Fruit fly (Drosophila melanogaster) whole organism, adult: ENCODE measurements around the gene CG7739.

ENCODE experiments used
- CG11617 ChIP-seq: fragments of 200-800 bp; sonication (Bioruptor generic); optimal IDR thresholded peaks from 2 replicates; lab custom pipeline; 2017; ENCODE audit warnings: mild to moderate bottlenecking, missing biosample characterization, missing genetic modification reagents, missing genetic modification characterization
- CG12768 ChIP-seq: fragments of 200-800 bp; sonication (Bioruptor generic); optimal IDR thresholded peaks from 2 replicates; lab custom pipeline; 2017; ENCODE audit warnings: missing biosample characterization, missing genetic modification characterization, mild to moderate bottlenecking, moderate library complexity, missing genetic modification reagents
- CG14711 ChIP-seq: fragments of 200-800 bp; sonication (Bioruptor generic); optimal IDR thresholded peaks from 2 replicates; lab custom pipeline; 2018; ENCODE audit warnings: missing biosample characterization, mild to moderate bottlenecking, missing genetic modification characterization, moderate library complexity
- CG1620 ChIP-seq: fragments of 200-800 bp; sonication (Bioruptor generic); optimal IDR thresholded peaks from 2 replicates; lab custom pipeline; 2016; ENCODE audit warnings: missing biosample characterization, missing genetic modification characterization
- CG33017 ChIP-seq: fragments of 200-800 bp; sonication (Bioruptor generic); optimal IDR thresholded peaks from 2 replicates; lab custom pipeline; 2018; ENCODE audit warnings: missing biosample characterization, mild to moderate bottlenecking, missing genetic modification characterization, moderate library complexity
- CG5204 ChIP-seq: fragments of 200-800 bp; sonication (Bioruptor generic); optimal IDR thresholded peaks from 2 replicates; lab custom pipeline; 2016; ENCODE audit warnings: missing biosample characterization, missing genetic modification characterization
- CG7045 ChIP-seq: fragments of 200-800 bp; sonication (Bioruptor generic); optimal IDR thresholded peaks from 2 replicates; lab custom pipeline; 2017; ENCODE audit warnings: missing biosample characterization, mild to moderate bottlenecking, missing genetic modification characterization
- CG7101 ChIP-seq: fragments of 200-800 bp; sonication (Bioruptor generic); optimal IDR thresholded peaks from 2 replicates; lab custom pipeline; 2018; ENCODE audit warnings: missing biosample characterization, mild to moderate bottlenecking, missing genetic modification characterization, moderate library complexity
- Clk ChIP-seq: fragments of 200-800 bp; sonication (Bioruptor generic); optimal IDR thresholded peaks from 2 replicates; lab custom pipeline; 2017; ENCODE audit warnings: missing biosample characterization, missing genetic modification characterization
- Crg-1 ChIP-seq: fragments of 200-800 bp; sonication (Bioruptor generic); optimal IDR thresholded peaks from 2 replicates; lab custom pipeline; 2016; ENCODE audit warnings: missing biosample characterization, missing genetic modification characterization
- Hr96 ChIP-seq: fragments of 200-800 bp; sonication (Bioruptor generic); optimal IDR thresholded peaks from 2 replicates; lab custom pipeline; 2016; ENCODE audit warnings: missing biosample characterization, missing genetic modification characterization
- Mnt ChIP-seq: fragments of 200-800 bp; sonication (Bioruptor generic); optimal IDR thresholded peaks from 2 replicates; lab custom pipeline; 2016; ENCODE audit warnings: missing biosample characterization, mild to moderate bottlenecking, missing genetic modification characterization
- bab1 ChIP-seq: fragments of 200-800 bp; sonication (Bioruptor generic); optimal IDR thresholded peaks from 3 replicates; lab custom pipeline; 2019; ENCODE audit warnings: missing biosample characterization, mild to moderate bottlenecking, missing genetic modification characterization, moderate library complexity
- cic ChIP-seq: fragments of 200-800 bp; sonication (Bioruptor generic); optimal IDR thresholded peaks from 2 replicates; lab custom pipeline; 2017; ENCODE audit warnings: missing biosample characterization, mild to moderate bottlenecking, missing genetic modification characterization, moderate library complexity
- cnc ChIP-seq, 2 experiments: fragments of >200 bp; optimal IDR thresholded peaks; 2 replicates each; lab custom pipeline; 2017
- kay ChIP-seq: fragments of 200-800 bp; sonication (Bioruptor generic); peaks from one replicate; lab custom pipeline; 2016; ENCODE audit warnings: missing biosample characterization, missing genetic modification characterization, borderline replicate concordance
- ovo ChIP-seq: fragments of 200-800 bp; sonication (Bioruptor generic); optimal IDR thresholded peaks from 2 replicates; lab custom pipeline; 2016; ENCODE audit warnings: missing biosample characterization, missing genetic modification characterization
- pad ChIP-seq: fragments of 200-800 bp; sonication (Bioruptor generic); optimal IDR thresholded peaks from 3 replicates; lab custom pipeline; 2017; ENCODE audit warnings: missing biosample characterization, missing genetic modification characterization, mild to moderate bottlenecking, moderate library complexity, missing genetic modification reagents
- tj ChIP-seq: fragments of 200-800 bp; sonication (Bioruptor generic); optimal IDR thresholded peaks from 3 replicates; lab custom pipeline; 2017; ENCODE audit warnings: missing biosample characterization, mild to moderate bottlenecking, missing genetic modification characterization, moderate library complexity
- toe ChIP-seq: fragments of 200-800 bp; sonication (Bioruptor generic); optimal IDR thresholded peaks from 2 replicates; lab custom pipeline; 2016; ENCODE audit warnings: missing biosample characterization, missing genetic modification characterization

CG7739 gene

dm6 chr3L:15588514-15589138 is 25.8 kb upstream of the CG7739 start, which contains the start of gene RhoGAP71E:
Gene RhoGAP71E (plus strand): TSS chr3L:15588860.
- TF ChIP-seq CG7045 (GFP tag; lab: Kevin White, UChicago) (no peak), CG33017 (peak; percentile 54), ovo (GFP tag; lab: Kevin White, UChicago) (no peak), Hr96 (no peak), tj (no peak), cic (GFP tag; lab: Kevin White, UChicago) (peak; percentile 1), CG5204 (GFP tag; lab: Kevin White, UChicago) (no peak), Mnt (GFP tag; lab: Kevin White, UChicago) (peak; percentile 69), Clk (GFP tag; lab: Kevin White, UChicago) (peak; percentile 16), CG12768 (GFP tag; lab: Kevin White, UChicago) (peak; percentile 41), CG11617 (GFP tag; lab: Kevin White, UChicago) (no peak), CG7101 (tag; lab: Kevin White, UChicago) (peak; percentile 61), CG14711 (tag; lab: Kevin White, UChicago) (peak; percentile 31), kay (peak; percentile 80), pad (GFP tag; lab: Kevin White, UChicago) (peak; percentile 2), toe (GFP tag; lab: Kevin White, UChicago) (peak; percentile 18), bab1 (GFP tag; lab: Kevin White, UChicago) (peak; percentile 74), Crg-1 (GFP tag; lab: Kevin White, UChicago) (peak; percentile 62), CG1620 (peak; percentile 41), cnc (optimal IDR thresholded peaks at IDR 0.05; lab: Kevin White, UChicago) (no peak)

dm6 chr3L:15587445-15588381 is 24.8 kb upstream of the CG7739 start, which contains the start of gene CG7656:
Gene CG7656 (minus strand): TSS chr3L:15588175.
- TF ChIP-seq CG11617 (GFP tag; lab: Kevin White, UChicago) (peak; percentile 17), cic (GFP tag; lab: Kevin White, UChicago) (peak; percentile 61), pad (GFP tag; lab: Kevin White, UChicago) (no peak), Crg-1 (GFP tag; lab: Kevin White, UChicago) (peak; percentile 41), CG12768 (GFP tag; lab: Kevin White, UChicago) (peak; percentile 5), CG7101 (tag; lab: Kevin White, UChicago) (peak; percentile 41), kay (no peak), tj (peak; percentile 35), CG5204 (GFP tag; lab: Kevin White, UChicago) (no peak), Hr96 (no peak), toe (GFP tag; lab: Kevin White, UChicago) (peak; percentile 82), CG14711 (tag; lab: Kevin White, UChicago) (peak; percentile 43), ovo (GFP tag; lab: Kevin White, UChicago) (no peak), Clk (GFP tag; lab: Kevin White, UChicago) (no peak), Mnt (GFP tag; lab: Kevin White, UChicago) (peak; percentile 68), CG33017 (no peak), CG7045 (GFP tag; lab: Kevin White, UChicago) (no peak), bab1 (GFP tag; lab: Kevin White, UChicago) (peak; percentile 53), CG1620 (peak; percentile 72), cnc (optimal IDR thresholded peaks at IDR 0.05; lab: Kevin White, UChicago) (no peak)

- TF ChIP-seq bab1 (GFP tag; lab: Kevin White, UChicago) (peak; percentile 37), tj (no peak), Mnt (GFP tag; lab: Kevin White, UChicago) (peak; percentile 1), CG12768 (GFP tag; lab: Kevin White, UChicago) (no peak)
Measured at dm6 chr3L:15583504-15583903, 20.6 kb upstream of the CG7739 start, which contains the start of gene AIMP2. Gene AIMP2 (plus strand): TSS chr3L:15583638.

- peak; percentile 92 for TF ChIP-seq CG14711 (tag; lab: Kevin White, UChicago)
- TF ChIP-seq pad (GFP tag; lab: Kevin White, UChicago), result peak; percentile 69
- TF ChIP-seq ovo (GFP tag; lab: Kevin White, UChicago), result no peak
- TF ChIP-seq Mnt (GFP tag; lab: Kevin White, UChicago), result peak; percentile 100
- no peak for TF ChIP-seq CG5204 (GFP tag; lab: Kevin White, UChicago)
- TF ChIP-seq bab1 (GFP tag; lab: Kevin White, UChicago), result peak; percentile 91
- peak; percentile 78 for TF ChIP-seq Clk (GFP tag; lab: Kevin White, UChicago)
- TF ChIP-seq Hr96, result no peak
- TF ChIP-seq toe (GFP tag; lab: Kevin White, UChicago), result no peak
- TF ChIP-seq CG12768 (GFP tag; lab: Kevin White, UChicago), result peak; percentile 82
- TF ChIP-seq Crg-1 (GFP tag; lab: Kevin White, UChicago), result peak; percentile 67
- TF ChIP-seq CG1620, result peak; percentile 88
- TF ChIP-seq cic (GFP tag; lab: Kevin White, UChicago), result peak; percentile 42
- no peak for TF ChIP-seq kay
- TF ChIP-seq tj, result peak; percentile 75
- no peak for TF ChIP-seq cnc (optimal IDR thresholded peaks at IDR 0.05; lab: Kevin White, UChicago)
- peak; percentile 80 for TF ChIP-seq CG11617 (GFP tag; lab: Kevin White, UChicago)
- TF ChIP-seq CG7101 (tag; lab: Kevin White, UChicago), result peak; percentile 80
- TF ChIP-seq CG7045 (GFP tag; lab: Kevin White, UChicago), result peak; percentile 72
- TF ChIP-seq CG33017, result peak; percentile 62
Measured at dm6 chr3L:15580487-15580886, 17.6 kb upstream of the CG7739 start, which contains the start of the genes mrn and CG12301. Gene mrn (minus strand): TSS chr3L:15580537. Gene CG12301 (plus strand): TSS chr3L:15580800.
